Worm (Caenorhabditis elegans): ENCODE results near the gene F35H8.12.

F35H8.12 gene

DNA sequence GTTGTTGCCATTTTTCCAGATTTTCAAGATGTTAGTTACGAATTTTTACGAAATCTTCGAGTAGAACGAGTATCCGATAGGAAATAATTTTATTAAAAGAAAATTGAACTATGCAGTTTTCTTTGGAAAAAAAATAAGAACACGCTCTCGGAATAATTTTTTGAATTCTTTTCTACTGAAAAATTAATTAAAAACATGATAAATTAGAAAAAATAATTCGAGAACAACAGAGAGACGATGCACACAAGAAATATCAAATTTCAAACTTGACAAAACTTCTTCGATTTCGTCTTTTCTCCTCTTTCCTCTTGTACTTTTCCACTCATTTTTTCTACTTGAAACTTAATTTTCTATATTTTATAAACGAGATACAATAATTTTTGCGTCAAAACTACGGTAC, 8.3 kb downstream of the F35H8.12 start, which contains the start of gene F35H8.4:
F35H8.4 (minus strand) TSS at position 101 of the 400 bp plus-strand sequence.
- TF ChIP-seq mml-1 (tag; optimal IDR thresholded peaks at IDR 0.05) (no peak), nhr-77 (tag; optimal IDR thresholded peaks at IDR 0.05) (no peak), ama-1 (optimal IDR thresholded peaks at IDR 0.05) (no peak), nhr-11 (tag; optimal IDR thresholded peaks at IDR 0.05) (no peak), unc-39 (tag; optimal IDR thresholded peaks at IDR 0.05) (no peak), sea-2 (GFP tag; optimal IDR thresholded peaks at IDR 0.05) (no peak), jun-1 (tag; optimal IDR thresholded peaks at IDR 0.05) (no peak), nhr-25 (tag; optimal IDR thresholded peaks at IDR 0.05) (no peak)

DNA sequence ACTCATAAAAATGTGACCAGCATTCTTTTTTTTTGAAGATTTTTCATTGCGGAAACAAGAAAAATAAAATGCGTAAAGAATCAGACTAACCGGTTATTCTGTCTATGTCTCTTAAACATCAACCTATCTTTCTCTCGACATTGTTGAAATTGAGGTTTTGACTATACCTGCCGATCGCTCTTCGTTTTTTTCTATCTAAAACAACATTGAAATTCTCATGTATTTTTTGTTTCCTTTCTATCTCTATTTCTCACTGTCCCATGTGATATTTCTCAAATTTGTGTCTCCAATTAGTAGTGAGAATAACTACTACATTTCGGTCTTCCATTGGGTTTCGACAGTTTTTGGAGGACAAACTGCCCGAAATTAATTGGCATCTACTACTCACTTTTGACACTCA, 9.3 kb downstream of the F35H8.12 start:
- peak; percentile 75 for TF ChIP-seq nhr-25 (tag; optimal IDR thresholded peaks at IDR 0.05)
- TF ChIP-seq nhr-67 (tag; optimal IDR thresholded peaks at IDR 0.05) = no peak
- TF ChIP-seq sea-2 (GFP tag; optimal IDR thresholded peaks at IDR 0.05) = no peak
- no peak for TF ChIP-seq daf-12 (tag; optimal IDR thresholded peaks at IDR 0.05)
- peak; percentile 9 for TF ChIP-seq nhr-43 (tag; optimal IDR thresholded peaks at IDR 0.05; ENCODE audit: poor library complexity, severe bottlenecking)
- TF ChIP-seq elt-3 (tag; optimal IDR thresholded peaks at IDR 0.05) = no peak
- no peak for TF ChIP-seq unc-62 (GFP tag; optimal IDR thresholded peaks at IDR 0.05)
- TF ChIP-seq egl-27 (tag; optimal IDR thresholded peaks at IDR 0.05) = no peak
- TF ChIP-seq fkh-10 (GFP tag; optimal IDR thresholded peaks at IDR 0.05) = no peak
- TF ChIP-seq lsy-12 (tag; optimal IDR thresholded peaks at IDR 0.05) = no peak
- TF ChIP-seq nhr-23 (tag; optimal IDR thresholded peaks at IDR 0.05) = peak; percentile 10
- no peak for TF ChIP-seq fkh-2 (tag; optimal IDR thresholded peaks at IDR 0.05)
- no peak for TF ChIP-seq ceh-28 (tag; optimal IDR thresholded peaks at IDR 0.05)

DNA sequence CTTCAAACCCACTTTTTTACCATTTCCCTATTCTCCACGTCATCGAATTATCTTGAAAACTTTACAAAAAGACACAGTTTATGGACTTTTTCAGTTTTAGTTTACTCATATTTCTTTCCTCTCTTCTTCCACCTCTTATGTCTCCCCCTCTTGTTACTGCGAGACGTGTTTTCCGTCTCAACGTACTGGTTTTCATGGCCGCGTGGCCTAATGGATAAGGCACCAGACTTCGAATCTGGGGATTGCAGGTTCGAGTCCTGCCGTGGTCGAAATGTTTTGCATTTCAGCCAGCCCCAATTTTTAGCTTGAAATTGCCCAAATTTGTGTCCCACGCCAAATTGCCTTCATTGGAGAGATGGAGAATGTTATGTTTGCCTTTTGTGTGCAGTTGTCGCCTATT, 14.4 kb downstream of the F35H8.12 start:
- TF ChIP-seq nhr-43 (tag; optimal IDR thresholded peaks at IDR 0.05; ENCODE audit: poor library complexity, severe bottlenecking) (peak; percentile 33), tbx-2 (tag; optimal IDR thresholded peaks at IDR 0.05) (no peak), pha-4 (tag; optimal IDR thresholded peaks at IDR 0.05) (peak; percentile 1), skn-1 (tag; optimal IDR thresholded peaks at IDR 0.05) (no peak), snpc-4 (tag; optimal IDR thresholded peaks at IDR 0.05) (no peak), nhr-12 (tag; optimal IDR thresholded peaks at IDR 0.05) (no peak), nhr-77 (tag; optimal IDR thresholded peaks at IDR 0.05) (peak; percentile 72), aly-2 (tag; optimal IDR thresholded peaks at IDR 0.05) (no peak), unc-62 (GFP tag; optimal IDR thresholded peaks at IDR 0.05) (no peak), elt-1 (tag; optimal IDR thresholded peaks at IDR 0.05) (no peak), lin-39 (tag; optimal IDR thresholded peaks at IDR 0.05) (no peak), nhr-28 (tag; optimal IDR thresholded peaks at IDR 0.05) (no peak), lsy-12 (tag; optimal IDR thresholded peaks at IDR 0.05) (peak; percentile 70), egl-5 (tag; optimal IDR thresholded peaks at IDR 0.05) (no peak), hmg-11 (tag; optimal IDR thresholded peaks at IDR 0.05) (peak; percentile 63), nfya-1 (tag; optimal IDR thresholded peaks at IDR 0.05; ENCODE audit: insufficient read depth) (peak; percentile 24), R02D3.7 (tag; optimal IDR thresholded peaks at IDR 0.05) (no peak), nhr-23 (tag; optimal IDR thresholded peaks at IDR 0.05) (peak; percentile 53), nhr-25 (tag; optimal IDR thresholded peaks at IDR 0.05) (peak; percentile 42), nhr-237 (tag; optimal IDR thresholded peaks at IDR 0.05) (no peak), unc-39 (tag; optimal IDR thresholded peaks at IDR 0.05) (peak; percentile 23), zag-1 (tag; optimal IDR thresholded peaks at IDR 0.05) (no peak), mml-1 (tag; optimal IDR thresholded peaks at IDR 0.05) (no peak), lin-15B (tag; optimal IDR thresholded peaks at IDR 0.05) (no peak), elt-2 (tag; optimal IDR thresholded peaks at IDR 0.05) (peak; percentile 37), jun-1 (tag; optimal IDR thresholded peaks at IDR 0.05) (no peak)

DNA sequence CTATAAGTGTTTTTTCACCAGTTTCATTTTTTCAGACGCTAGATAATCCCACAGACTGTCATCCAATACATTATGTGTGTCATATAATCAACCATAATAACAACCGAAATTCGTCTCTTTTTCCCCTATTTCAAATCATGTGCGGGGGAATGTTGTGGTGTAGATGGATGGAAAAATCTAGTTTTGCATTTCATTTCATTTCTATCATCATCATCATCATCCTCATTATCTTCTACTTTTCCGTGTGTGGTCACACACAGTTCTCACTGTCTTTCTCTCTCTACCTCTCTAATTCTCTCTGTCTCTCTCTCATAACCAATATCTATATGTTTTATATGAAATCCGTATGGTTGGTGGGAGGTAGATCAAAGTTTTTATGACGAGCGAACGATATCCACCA, 21.8 kb downstream of the F35H8.12 start:
- no peak for TF ChIP-seq lsy-12 (tag; optimal IDR thresholded peaks at IDR 0.05)
- TF ChIP-seq nhr-23 (tag; optimal IDR thresholded peaks at IDR 0.05) = peak; percentile 54

DNA sequence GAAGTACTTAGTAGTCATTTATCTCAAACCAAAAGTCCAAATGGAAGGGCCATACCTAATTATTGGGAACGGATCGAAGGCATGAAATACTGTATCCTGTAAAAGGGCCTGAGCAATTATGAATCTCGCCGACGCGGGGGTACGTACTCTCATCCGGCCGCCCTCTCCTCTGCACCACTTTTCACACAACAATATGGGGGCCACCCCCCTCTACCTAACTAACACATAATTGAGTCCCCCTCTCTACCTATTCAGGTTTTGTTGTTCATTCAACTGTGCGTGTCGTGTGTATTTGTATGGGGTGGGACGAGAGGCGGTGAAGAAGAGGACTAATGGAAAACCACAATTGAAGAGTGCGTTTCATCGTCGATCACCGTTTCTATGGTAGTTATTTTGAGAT, 22.8 kb downstream of the F35H8.12 start:
- TF ChIP-seq nhr-237 (tag; optimal IDR thresholded peaks at IDR 0.05) (no peak), nhr-67 (tag; optimal IDR thresholded peaks at IDR 0.05) (no peak), ZK546.5 (tag; optimal IDR thresholded peaks at IDR 0.05) (no peak), ceh-28 (tag; optimal IDR thresholded peaks at IDR 0.05) (no peak), lin-39 (tag; optimal IDR thresholded peaks at IDR 0.05) (no peak), nhr-25 (tag; optimal IDR thresholded peaks at IDR 0.05) (no peak), jun-1 (tag; optimal IDR thresholded peaks at IDR 0.05) (no peak), nhr-11 (tag; optimal IDR thresholded peaks at IDR 0.05) (no peak), egl-5 (tag; optimal IDR thresholded peaks at IDR 0.05) (no peak), elt-2 (tag; optimal IDR thresholded peaks at IDR 0.05) (no peak), ama-1 (optimal IDR thresholded peaks at IDR 0.05) (no peak), snpc-4 (tag; optimal IDR thresholded peaks at IDR 0.05) (no peak), daf-12 (tag; optimal IDR thresholded peaks at IDR 0.05) (no peak), aly-2 (tag; optimal IDR thresholded peaks at IDR 0.05) (no peak)
